Worm (Caenorhabditis elegans): ENCODE measurements around the gene gcy-15.

DNA sequence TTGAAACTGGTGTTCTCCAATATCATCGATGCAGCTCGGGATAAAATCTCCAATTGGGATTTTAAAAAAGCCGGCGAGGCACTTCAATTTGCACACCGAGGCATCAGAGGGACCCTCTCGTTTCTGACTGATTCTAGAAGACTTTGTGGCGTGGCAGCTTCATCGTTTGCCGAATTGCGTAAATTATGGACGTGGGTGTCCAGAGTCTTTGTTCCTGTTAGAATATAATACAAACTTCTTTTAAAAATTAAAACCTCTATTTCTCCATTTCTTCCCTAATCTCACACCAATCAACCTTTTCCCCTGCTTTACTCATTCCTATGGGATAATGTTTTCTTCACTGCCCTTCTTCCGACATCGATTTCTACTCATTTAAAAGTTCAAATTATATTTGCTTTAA lies 13.5 kb upstream of the gcy-15 start, which contains the start of gene ZC239.5:
- TF ChIP-seq ama-1 (optimal IDR thresholded peaks at IDR 0.05) (no peak), hmbx-1 (tag; optimal IDR thresholded peaks at IDR 0.05) (no peak), hmg-4 (GFP tag; optimal IDR thresholded peaks at IDR 0.05) (no peak), ceh-36 (tag; optimal IDR thresholded peaks at IDR 0.05) (no peak), flt-1 (GFP tag; IDR thresholded peaks at IDR 0.05) (no peak), pes-1 (GFP tag; IDR thresholded peaks at IDR 0.05) (no peak), sea-1 (GFP tag; conservative IDR thresholded peaks at IDR 0.05) (no peak), scrt-1 (GFP tag; IDR thresholded peaks at IDR 0.05) (no peak), tbx-37 (GFP tag; conservative IDR thresholded peaks at IDR 0.05) (no peak), hnd-1 (tag; optimal IDR thresholded peaks at IDR 0.05) (no peak), aly-1 (tag; optimal IDR thresholded peaks at IDR 0.05) (no peak), ets-7 (tag; optimal IDR thresholded peaks at IDR 0.05) (no peak), tbx-11 (GFP tag; IDR thresholded peaks at IDR 0.05) (no peak), tra-4 (tag; optimal IDR thresholded peaks at IDR 0.05) (no peak)
